Fruit fly (Drosophila melanogaster) whole organism, adult: Measurements from ENCODE around the gene Nckx30C.

Experiments
- CG1620 ChIP-seq: fragments of 200-800 bp; sonication (Bioruptor generic); optimal IDR thresholded peaks from 2 replicates; lab custom pipeline; 2016; ENCODE audit warnings: missing biosample characterization, missing genetic modification characterization
- Mnt ChIP-seq: fragments of 200-800 bp; sonication (Bioruptor generic); optimal IDR thresholded peaks from 2 replicates; lab custom pipeline; 2016; ENCODE audit warnings: missing biosample characterization, mild to moderate bottlenecking, missing genetic modification characterization
- cnc ChIP-seq, 2 experiments: fragments of >200 bp; optimal IDR thresholded peaks; 2 replicates each; lab custom pipeline; 2017
- kay ChIP-seq: fragments of 200-800 bp; sonication (Bioruptor generic); peaks from one replicate; lab custom pipeline; 2016; ENCODE audit warnings: missing biosample characterization, missing genetic modification characterization, borderline replicate concordance
- pad ChIP-seq: fragments of 200-800 bp; sonication (Bioruptor generic); optimal IDR thresholded peaks from 3 replicates; lab custom pipeline; 2017; ENCODE audit warnings: missing biosample characterization, missing genetic modification characterization, mild to moderate bottlenecking, moderate library complexity, missing genetic modification reagents
- tj ChIP-seq: fragments of 200-800 bp; sonication (Bioruptor generic); optimal IDR thresholded peaks from 3 replicates; lab custom pipeline; 2017; ENCODE audit warnings: missing biosample characterization, mild to moderate bottlenecking, missing genetic modification characterization, moderate library complexity

DNA sequence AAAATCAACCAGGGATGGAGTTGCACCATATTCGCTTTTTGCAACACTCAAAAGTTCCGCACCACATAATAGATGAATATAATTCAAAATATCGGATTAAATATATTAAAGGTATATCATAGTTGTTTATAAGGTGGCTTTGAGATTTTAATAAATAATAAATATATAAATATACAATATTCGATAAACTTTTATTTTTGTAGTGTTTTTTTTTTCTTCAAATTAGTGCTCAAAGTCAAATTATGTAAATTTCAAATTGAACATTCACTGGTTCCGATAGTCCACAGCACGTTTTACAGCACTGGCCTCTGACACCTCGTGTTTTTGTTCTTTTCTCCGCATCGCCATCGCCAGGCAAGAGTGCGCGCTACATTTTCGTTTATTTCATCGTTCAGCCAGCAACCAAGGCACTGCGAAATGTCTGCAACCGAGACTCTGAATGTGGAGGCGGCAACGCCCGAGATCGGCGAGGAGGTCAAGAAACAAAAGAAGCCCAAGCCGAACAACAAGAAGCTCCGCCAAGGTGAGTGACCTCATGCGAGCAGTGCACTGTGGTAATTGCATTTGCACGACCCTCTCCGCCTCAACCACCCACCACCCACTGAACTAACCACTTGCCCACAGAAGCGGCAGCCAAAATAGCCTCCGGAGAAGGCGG, 17.0 kb upstream of the Nckx30C start, which contains the start of the genes Taf11 and und:
- no peak for TF ChIP-seq tj (GFP tag; lab: Kevin White, UChicago)
- TF ChIP-seq cnc (optimal IDR thresholded peaks at IDR 0.05; lab: Kevin White, UChicago) = no peak
- TF ChIP-seq CG1620 = peak; percentile 44
- TF ChIP-seq pad = peak; percentile 74
- no peak for TF ChIP-seq kay
- peak; percentile 80 for TF ChIP-seq Mnt (GFP tag; lab: Kevin White, UChicago)
